Worm (Caenorhabditis elegans) whole organism, L4/young adult: Measurements from ENCODE around the gene lin-36.

ENCODE experiments used
- dao-5 ChIP-seq: sonication (generic microtip); optimal IDR thresholded peaks from 2 replicates; lab custom pipeline; 2016; ENCODE audit warnings: missing genotype, missing genetic modification characterization, moderate library complexity, missing compliant biosample characterization
- him-1 ChIP-seq: sonication (generic microtip); optimal IDR thresholded peaks from 2 replicates; lab custom pipeline; 2016; ENCODE audit warnings: missing genotype, missing genetic modification reagents, missing genetic modification characterization, missing compliant biosample characterization

DNA sequence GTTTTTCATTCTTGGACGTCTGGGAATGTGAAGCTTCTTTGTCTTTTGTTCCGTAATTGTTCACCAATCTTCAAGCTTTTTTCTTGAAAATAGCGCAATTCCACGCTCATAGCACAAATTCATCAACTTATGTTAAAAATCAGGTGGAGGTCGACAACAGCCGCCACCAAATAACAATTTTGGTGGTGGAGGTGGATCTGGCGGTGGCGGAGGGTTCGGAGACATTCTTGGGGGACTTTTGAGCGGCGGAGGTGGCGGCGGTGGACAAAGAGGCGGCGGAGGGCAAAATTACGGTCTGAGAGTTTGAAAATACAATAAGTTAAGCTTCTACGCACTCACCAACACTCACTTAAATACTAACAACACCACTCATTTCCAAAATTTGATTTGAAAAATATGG lies 38.7 kb downstream of the lin-36 start:
- no peak for TF ChIP-seq him-1 (tag; lab: Kevin White, UChicago)
- TF ChIP-seq dao-5 = no peak
